Fruit fly (Drosophila melanogaster) whole organism, wandering third instar larva: Measurements from ENCODE around the gene Acp62F.

Experiments
- Abd-B ChIP-seq: fragments of >200 bp; optimal IDR thresholded peaks from 2 replicates; lab custom pipeline; 2017; ENCODE audit warnings: missing biosample characterization, missing genetic modification characterization
- CG32264 ChIP-seq: fragments of 200-800 bp; sonication (Bioruptor generic); optimal IDR thresholded peaks from 2 replicates; lab custom pipeline; 2016; ENCODE audit warnings: missing biosample characterization, missing genetic modification characterization
- CG9705 ChIP-seq: fragments of 200-800 bp; sonication (Bioruptor generic); optimal IDR thresholded peaks from 2 replicates; lab custom pipeline; 2018; ENCODE audit warnings: missing biosample characterization, mild to moderate bottlenecking, missing genetic modification characterization
- CrebA ChIP-seq: fragments of 200-800 bp; sonication (Bioruptor generic); optimal IDR thresholded peaks from 2 replicates; lab custom pipeline; 2016; ENCODE audit warnings: missing biosample characterization, mild to moderate bottlenecking, missing genetic modification characterization, borderline replicate concordance
- Dfd ChIP-seq: fragments of >200 bp; optimal IDR thresholded peaks from 2 replicates; lab custom pipeline; 2017; ENCODE audit warnings: missing biosample characterization, missing genetic modification characterization
- Dif ChIP-seq: fragments of 200-275, 200-300 bp; sonication (Bioruptor generic); optimal IDR thresholded peaks from 2 replicates; lab custom pipeline; 2018; ENCODE audit warnings: missing biosample characterization, missing genetic modification characterization; ENCODE audit not compliant: partially characterized antibody
- GATAd ChIP-seq: sonication (Bioruptor generic); optimal IDR thresholded peaks from 2 replicates; lab custom pipeline; 2016; ENCODE audit warnings: missing biosample characterization, missing genetic modification characterization
- HLH106 ChIP-seq: fragments of 200-800 bp; optimal IDR thresholded peaks from 3 replicates; lab custom pipeline; 2019; ENCODE audit warnings: missing biosample characterization, mild to moderate bottlenecking, missing genetic modification characterization, moderate library complexity
- Hnf4 ChIP-seq: fragments of 200-800 bp; sonication (Bioruptor generic); optimal IDR thresholded peaks from 2 replicates; lab custom pipeline; 2016; ENCODE audit warnings: missing biosample characterization, mild to moderate bottlenecking, missing genetic modification characterization
- Hr78 ChIP-seq: fragments of >200 bp; optimal IDR thresholded peaks from 2 replicates; lab custom pipeline; 2017; ENCODE audit warnings: missing biosample characterization, missing genetic modification characterization
- Hr83 ChIP-seq: fragments of 200-300 bp; sonication (Bioruptor generic); optimal IDR thresholded peaks from 2 replicates; lab custom pipeline; 2016; ENCODE audit warnings: missing biosample characterization, mild to moderate bottlenecking, missing genetic modification characterization, moderate library complexity; ENCODE audit not compliant: poor library complexity, severe bottlenecking
- Jra ChIP-seq: sonication (Bioruptor generic); optimal IDR thresholded peaks from 2 replicates; lab custom pipeline; 2016; ENCODE audit warnings: missing biosample characterization, missing genetic modification characterization
- Mio ChIP-seq: sonication (Bioruptor generic); optimal IDR thresholded peaks from 2 replicates; lab custom pipeline; 2016; ENCODE audit warnings: missing biosample characterization, missing genetic modification characterization
- Myc ChIP-seq: fragments of >200 bp; optimal IDR thresholded peaks from 2 replicates; lab custom pipeline; 2017
- N ChIP-seq: fragments of >200 bp; optimal IDR thresholded peaks from 2 replicates; lab custom pipeline; 2018; ENCODE audit warnings: missing biosample characterization, missing external identifiers, missing genetic modification characterization
- OdsH ChIP-seq: fragments of 200-800 bp; sonication (Bioruptor generic); optimal IDR thresholded peaks from 2 replicates; lab custom pipeline; 2016; ENCODE audit warnings: missing biosample characterization, mild to moderate bottlenecking, missing genetic modification characterization
- Rel ChIP-seq, 2 experiments: fragments of 200-800 bp; sonication (Bioruptor generic) in 1 of 2; optimal IDR thresholded peaks; 2 replicates in 1 of 2; 3 replicates in 1 of 2; lab custom pipeline; 2016 to 2019; ENCODE audit warnings: mild to moderate bottlenecking in 2 of 2, missing biosample characterization in 2 of 2, missing genetic modification characterization in 2 of 2, moderate library complexity in 1 of 2
- Sp1 ChIP-seq: fragments of 200-800 bp; sonication (Bioruptor generic); optimal IDR thresholded peaks from 3 replicates; lab custom pipeline; 2019; ENCODE audit warnings: missing biosample characterization, mild to moderate bottlenecking, missing genetic modification characterization, moderate library complexity
- Vsx2 ChIP-seq: fragments of 200-300, 225-300 bp; sonication (Bioruptor generic); optimal IDR thresholded peaks from 2 replicates; lab custom pipeline; 2018; ENCODE audit warnings: missing biosample characterization, missing genetic modification characterization; ENCODE audit not compliant: partially characterized antibody
- br ChIP-seq: fragments of 200-800 bp; sonication (Bioruptor generic); optimal IDR thresholded peaks from 2 replicates; lab custom pipeline; 2016; ENCODE audit warnings: missing biosample characterization, missing genetic modification characterization
- brk ChIP-seq: fragments of 200-800 bp; sonication (Bioruptor generic); optimal IDR thresholded peaks from 2 replicates; lab custom pipeline; 2016; ENCODE audit warnings: missing biosample characterization, mild to moderate bottlenecking, missing genetic modification characterization
- dl ChIP-seq, 2 experiments: fragments of 175-275, 200-275 bp in 1 of 2; fragments of 200-275 bp in 1 of 2; sonication (Bioruptor generic); optimal IDR thresholded peaks; lab custom pipeline; 2018; ENCODE audit warnings: mild to moderate bottlenecking in 2 of 2, missing biosample characterization in 2 of 2, missing genetic modification characterization in 2 of 2, moderate library complexity in 2 of 2; ENCODE audit not compliant: partially characterized antibody in 2 of 2, insufficient read depth in 1 of 2
- dmrt93B ChIP-seq: fragments of 200-800 bp; sonication (Bioruptor generic); optimal IDR thresholded peaks from 2 replicates; lab custom pipeline; 2018; ENCODE audit warnings: missing biosample characterization, mild to moderate bottlenecking, missing genetic modification characterization
- dsf ChIP-seq: sonication (Bioruptor generic); optimal IDR thresholded peaks from 2 replicates; lab custom pipeline; 2016; ENCODE audit warnings: missing biosample characterization, missing genetic modification characterization, borderline replicate concordance
- ey ChIP-seq: fragments of 200-800 bp; sonication (Bioruptor generic); optimal IDR thresholded peaks from 2 replicates; lab custom pipeline; 2016; ENCODE audit warnings: missing biosample characterization, missing genetic modification characterization
- foxo ChIP-seq, 2 experiments: fragments of 200-800 bp; sonication (Bioruptor generic); optimal IDR thresholded peaks; 2 replicates in 1 of 2; 3 replicates in 1 of 2; lab custom pipeline; 2016 to 2017; ENCODE audit warnings: missing biosample characterization in 2 of 2, missing genetic modification characterization in 2 of 2
- fru ChIP-seq: fragments of 200-800 bp; sonication (Bioruptor generic); optimal IDR thresholded peaks from 3 replicates; lab custom pipeline; 2016; ENCODE audit warnings: missing biosample characterization, mild to moderate bottlenecking, missing genetic modification characterization
- h ChIP-seq: fragments of 200-800 bp; sonication (Bioruptor generic); optimal IDR thresholded peaks from 3 replicates; lab custom pipeline; 2016; ENCODE audit warnings: missing biosample characterization, mild to moderate bottlenecking, missing genetic modification characterization
- jim ChIP-seq: fragments of 175-275, 200-325 bp; sonication (Bioruptor generic); optimal IDR thresholded peaks from 2 replicates; lab custom pipeline; 2016; ENCODE audit warnings: missing biosample characterization, mild to moderate bottlenecking, missing genetic modification characterization
- lola ChIP-seq: fragments of >200 bp; optimal IDR thresholded peaks from 2 replicates; lab custom pipeline; 2017; ENCODE audit warnings: missing biosample characterization, missing genetic modification characterization
- pan ChIP-seq: fragments of >200 bp; optimal IDR thresholded peaks from 2 replicates; lab custom pipeline; 2017
- psq ChIP-seq: fragments of 200-800 bp; sonication (Bioruptor generic); optimal IDR thresholded peaks from 3 replicates; lab custom pipeline; 2017; ENCODE audit warnings: missing biosample characterization, mild to moderate bottlenecking, missing genetic modification characterization, moderate library complexity
- rgr ChIP-seq: fragments of 200-800 bp; sonication (Bioruptor generic); optimal IDR thresholded peaks from 3 replicates; lab custom pipeline; 2016; ENCODE audit warnings: missing biosample characterization, mild to moderate bottlenecking, missing genetic modification characterization
- sage ChIP-seq: fragments of 200-800 bp; sonication (Bioruptor generic); optimal IDR thresholded peaks from 2 replicates; lab custom pipeline; 2016; ENCODE audit warnings: missing biosample characterization, mild to moderate bottlenecking, missing genetic modification characterization
- sv ChIP-seq: fragments of 200-800 bp; sonication (Bioruptor generic); optimal IDR thresholded peaks from 3 replicates; lab custom pipeline; 2016; ENCODE audit warnings: missing biosample characterization, missing genetic modification characterization
- tai ChIP-seq: sonication (Bioruptor generic); optimal IDR thresholded peaks from 2 replicates; lab custom pipeline; 2016; ENCODE audit warnings: missing biosample characterization, missing genetic modification characterization
- usp ChIP-seq: fragments of >200 bp; optimal IDR thresholded peaks from 2 replicates; lab custom pipeline; 2017; ENCODE audit warnings: missing biosample characterization, missing genetic modification characterization
- woc ChIP-seq: sonication (Bioruptor generic); optimal IDR thresholded peaks from 2 replicates; lab custom pipeline; 2016; ENCODE audit warnings: missing biosample characterization, mild to moderate bottlenecking, missing genetic modification characterization

Acp62F gene

DNA sequence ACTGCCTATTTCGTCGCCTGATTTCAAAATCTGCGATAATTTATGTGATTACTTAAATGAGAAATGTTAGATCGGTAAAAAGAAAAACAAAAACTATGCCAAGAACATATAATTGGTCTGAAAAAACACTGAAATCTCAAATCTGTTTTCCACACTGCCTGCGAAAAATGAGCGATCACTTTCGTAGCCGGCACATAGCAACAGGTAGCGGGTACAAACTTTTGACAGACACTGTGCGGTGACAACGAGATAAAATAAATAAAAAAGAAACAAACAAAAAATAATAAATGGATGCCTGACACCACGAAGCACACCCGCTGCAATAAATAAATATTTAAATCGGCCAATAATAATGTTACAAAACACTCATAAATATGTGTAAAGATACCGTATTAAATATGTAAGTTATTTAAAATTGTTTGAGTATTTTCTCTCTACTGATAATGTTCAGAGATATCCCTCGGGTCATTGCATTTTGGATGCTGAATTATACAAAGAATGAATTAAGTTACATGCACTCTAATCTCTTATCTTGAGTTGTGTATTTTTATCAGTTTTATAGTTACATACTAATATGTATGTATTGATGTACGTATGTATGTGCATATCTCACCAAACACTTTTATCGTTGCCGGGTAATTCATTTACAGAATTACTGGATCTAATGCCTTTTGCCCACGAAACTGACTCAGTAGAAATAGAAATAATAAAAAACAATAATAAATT, 25.6 kb downstream of the Acp62F start:
- TF ChIP-seq CG32264 (GFP tag; lab: Kevin White, UChicago) (no peak), HLH106 (tag; lab: Kevin White, UChicago) (no peak), brk (GFP tag; lab: Kevin White, UChicago) (no peak), Vsx2 (GFP tag; lab: Kevin White, UChicago) (no peak), Hr83 (GFP tag; lab: Kevin White, UChicago) (no peak), br (GFP tag; lab: Kevin White, UChicago) (no peak), Rel (GFP tag; optimal IDR thresholded peaks at IDR 0.05; lab: Kevin White, UChicago) (no peak), Rel (tag; optimal IDR thresholded peaks at IDR 0.05; lab: Kevin White, UChicago) (no peak), pan (lab: Kevin White, UChicago) (no peak), dsf (no peak), h (peak; percentile 28), dmrt93B (GFP tag; lab: Kevin White, UChicago) (no peak), Dif (GFP tag; lab: Kevin White, UChicago) (no peak), psq (GFP tag; lab: Kevin White, UChicago) (no peak), Hnf4 (GFP tag; lab: Kevin White, UChicago) (no peak), Hr78 (GFP tag; lab: Kevin White, UChicago) (no peak), Jra (GFP tag; lab: Kevin White, UChicago) (no peak), Sp1 (no peak), sv (GFP tag; lab: Kevin White, UChicago) (no peak), dl (GFP tag; optimal IDR thresholded peaks at IDR 0.05; lab: Kevin White, UChicago; ENCODE audit: insufficient read depth in 1 of 2, partially characterized antibody in 2 of 2) (no peak), fru (GFP tag; lab: Kevin White, UChicago) (peak; percentile 6), lola (GFP tag; lab: Kevin White, UChicago) (no peak), jim (GFP tag; lab: Kevin White, UChicago) (peak; percentile 40), Myc (no peak), OdsH (no peak), ey (GFP tag; lab: Kevin White, UChicago) (peak; percentile 24), CG9705 (GFP tag; lab: Kevin White, UChicago) (no peak), N (GFP tag; lab: Kevin White, UChicago) (no peak), sage (no peak), Abd-B (no peak), foxo (GFP tag; optimal IDR thresholded peaks at IDR 0.05; lab: Kevin White, UChicago) (peak in 1 of 2 experiments; percentile 47), CrebA (GFP tag; lab: Kevin White, UChicago) (no peak), GATAd (no peak), Dfd (no peak), rgr (GFP tag; lab: Kevin White, UChicago) (peak; percentile 35), tai (GFP tag; lab: Kevin White, UChicago) (no peak), woc (GFP tag; lab: Kevin White, UChicago) (no peak), Mio (GFP tag; lab: Kevin White, UChicago) (no peak), usp (GFP tag; lab: Kevin White, UChicago) (no peak)

DNA sequence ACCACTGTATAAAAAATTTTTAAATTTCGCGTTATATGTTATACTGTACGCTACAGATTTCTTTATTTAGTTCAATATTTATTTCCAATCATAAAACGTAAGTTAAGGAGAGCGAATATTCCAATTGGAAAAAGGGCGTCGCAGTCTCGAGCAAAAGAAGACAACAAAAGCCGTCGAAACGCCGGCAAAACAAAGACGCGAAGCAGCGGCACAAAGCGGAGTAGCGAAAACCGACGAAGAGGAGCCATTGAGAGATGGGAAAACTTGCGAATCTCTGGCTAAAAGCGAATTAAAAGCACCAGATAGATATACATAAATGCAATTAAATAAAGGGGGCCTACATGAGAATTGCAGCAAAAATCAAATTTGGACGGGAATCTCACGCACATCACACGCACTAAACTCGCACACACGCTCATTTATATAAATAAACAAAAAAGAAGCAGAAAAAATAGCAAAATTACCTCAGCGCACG, 26.3 kb downstream of the Acp62F start:
- TF ChIP-seq tai (GFP tag; lab: Kevin White, UChicago) (no peak), pan (lab: Kevin White, UChicago) (no peak), Sp1 (no peak), dl (GFP tag; optimal IDR thresholded peaks at IDR 0.05; lab: Kevin White, UChicago; ENCODE audit: insufficient read depth in 1 of 2, partially characterized antibody in 2 of 2) (no peak), psq (GFP tag; lab: Kevin White, UChicago) (peak; percentile 91), Dif (GFP tag; lab: Kevin White, UChicago) (no peak), Rel (GFP tag; optimal IDR thresholded peaks at IDR 0.05; lab: Kevin White, UChicago) (peak; percentile 42), Rel (tag; optimal IDR thresholded peaks at IDR 0.05; lab: Kevin White, UChicago) (no peak)
